Fruit fly (Drosophila melanogaster) whole organism, wandering third instar larva: ENCODE measurements around the gene CG10194.

ENCODE experiments used
- Abd-B ChIP-seq: fragments of >200 bp; optimal IDR thresholded peaks from 2 replicates; lab custom pipeline; 2017; ENCODE audit warnings: missing biosample characterization, missing genetic modification characterization
- Dfd ChIP-seq: fragments of >200 bp; optimal IDR thresholded peaks from 2 replicates; lab custom pipeline; 2017; ENCODE audit warnings: missing biosample characterization, missing genetic modification characterization
- Jra ChIP-seq: sonication (Bioruptor generic); optimal IDR thresholded peaks from 2 replicates; lab custom pipeline; 2016; ENCODE audit warnings: missing biosample characterization, missing genetic modification characterization
- Myc ChIP-seq: fragments of >200 bp; optimal IDR thresholded peaks from 2 replicates; lab custom pipeline; 2017
- OdsH ChIP-seq: fragments of 200-800 bp; sonication (Bioruptor generic); optimal IDR thresholded peaks from 2 replicates; lab custom pipeline; 2016; ENCODE audit warnings: missing biosample characterization, mild to moderate bottlenecking, missing genetic modification characterization
- br ChIP-seq: fragments of 200-800 bp; sonication (Bioruptor generic); optimal IDR thresholded peaks from 2 replicates; lab custom pipeline; 2016; ENCODE audit warnings: missing biosample characterization, missing genetic modification characterization
- fru ChIP-seq: fragments of 200-800 bp; sonication (Bioruptor generic); optimal IDR thresholded peaks from 3 replicates; lab custom pipeline; 2016; ENCODE audit warnings: missing biosample characterization, mild to moderate bottlenecking, missing genetic modification characterization
- lola ChIP-seq: fragments of >200 bp; optimal IDR thresholded peaks from 2 replicates; lab custom pipeline; 2017; ENCODE audit warnings: missing biosample characterization, missing genetic modification characterization
- pan ChIP-seq: fragments of >200 bp; optimal IDR thresholded peaks from 2 replicates; lab custom pipeline; 2017
- tai ChIP-seq: sonication (Bioruptor generic); optimal IDR thresholded peaks from 2 replicates; lab custom pipeline; 2016; ENCODE audit warnings: missing biosample characterization, missing genetic modification characterization

- TF ChIP-seq Abd-B (GFP tag; lab: Kevin White, UChicago) (no peak), Myc (lab: Kevin White, UChicago) (no peak), fru (peak; percentile 98), Jra (GFP tag; lab: Kevin White, UChicago) (no peak), pan (lab: Kevin White, UChicago) (no peak), lola (GFP tag; lab: Kevin White, UChicago) (no peak), br (GFP tag; lab: Kevin White, UChicago) (peak; percentile 93), OdsH (peak; percentile 94), Dfd (no peak), tai (GFP tag; lab: Kevin White, UChicago) (no peak)
Measured at dm6 chr2L:19528308-19528707, 38.4 kb upstream of the CG10194 start.
